Fruit fly (Drosophila melanogaster): Measurements from ENCODE around the gene Act5C.
A peak's percentile ranks its signal among the peaks of the same experiment; 100 is the strongest.

Act5C gene

dm6 chrX:5905086-5905400 lies 4.4 kb downstream of the Act5C start:
- no peak for TF ChIP-seq sage (GFP tag; optimal IDR thresholded peaks at IDR 0.05)
- no peak for TF ChIP-seq Rel (GFP tag; optimal IDR thresholded peaks at IDR 0.05)
- TF ChIP-seq Rel (tag; optimal IDR thresholded peaks at IDR 0.05): no peak
- TF ChIP-seq foxo (GFP tag; optimal IDR thresholded peaks at IDR 0.05): no peak

dm6 chrX:5905446-5905845 lies 4.8 kb downstream of the Act5C start, which contains the start of gene CG4020:
Gene CG4020 (plus strand): TSS chrX:5905746.
- TF ChIP-seq Vsx2 (GFP tag; optimal IDR thresholded peaks at IDR 0.05; ENCODE audit: partially characterized antibody): no peak
- TF ChIP-seq Mio (GFP tag; optimal IDR thresholded peaks at IDR 0.05): no peak
- no peak for TF ChIP-seq Sp1 (GFP tag; optimal IDR thresholded peaks at IDR 0.05)
- TF ChIP-seq N (GFP tag; optimal IDR thresholded peaks at IDR 0.05): no peak
- no peak for TF ChIP-seq CrebA (GFP tag; optimal IDR thresholded peaks at IDR 0.05; ENCODE audit: borderline replicate concordance)
- TF ChIP-seq jim (GFP tag; optimal IDR thresholded peaks at IDR 0.05): no peak
- TF ChIP-seq fru (GFP tag; optimal IDR thresholded peaks at IDR 0.05): no peak
- no peak for TF ChIP-seq ey (GFP tag; optimal IDR thresholded peaks at IDR 0.05)
- TF ChIP-seq dsf (GFP tag; optimal IDR thresholded peaks at IDR 0.05; ENCODE audit: borderline replicate concordance): no peak
- TF ChIP-seq Abd-B (GFP tag; optimal IDR thresholded peaks at IDR 0.05): no peak
- no peak for TF ChIP-seq Jra (GFP tag; optimal IDR thresholded peaks at IDR 0.05)

dm6 chrX:5907916-5908315 lies 7.3 kb downstream of the Act5C start, which contains the start of gene CG12236:
Gene CG12236 (plus strand): TSS chrX:5908135.
- TF ChIP-seq sv (GFP tag; optimal IDR thresholded peaks at IDR 0.05): no peak
- no peak for TF ChIP-seq Dfd (GFP tag; optimal IDR thresholded peaks at IDR 0.05)
- TF ChIP-seq brk (GFP tag; optimal IDR thresholded peaks at IDR 0.05): no peak
- no peak for TF ChIP-seq Abd-B (GFP tag; optimal IDR thresholded peaks at IDR 0.05)
- TF ChIP-seq CG32264 (GFP tag; optimal IDR thresholded peaks at IDR 0.05): no peak
- TF ChIP-seq N (GFP tag; optimal IDR thresholded peaks at IDR 0.05): no peak
- TF ChIP-seq lola (GFP tag; optimal IDR thresholded peaks at IDR 0.05): no peak
- TF ChIP-seq HLH106 (tag; optimal IDR thresholded peaks at IDR 0.05): peak; percentile 54
- TF ChIP-seq dl (GFP tag; optimal IDR thresholded peaks at IDR 0.05; ENCODE audit: insufficient read depth in 1 of 2, partially characterized antibody in 2 of 2): no peak
- TF ChIP-seq tai (GFP tag; optimal IDR thresholded peaks at IDR 0.05): no peak
- no peak for TF ChIP-seq Hnf4 (GFP tag; optimal IDR thresholded peaks at IDR 0.05)
- no peak for TF ChIP-seq sage (GFP tag; optimal IDR thresholded peaks at IDR 0.05)
- TF ChIP-seq foxo (GFP tag; optimal IDR thresholded peaks at IDR 0.05): peak in 1 of 2 experiments; percentile 58
- TF ChIP-seq jim (GFP tag; optimal IDR thresholded peaks at IDR 0.05): no peak
- peak; percentile 17 for TF ChIP-seq fru (GFP tag; optimal IDR thresholded peaks at IDR 0.05)
- TF ChIP-seq Hr83 (GFP tag; optimal IDR thresholded peaks at IDR 0.05; ENCODE audit: poor library complexity, severe bottlenecking): peak; percentile 25
- TF ChIP-seq rgr (GFP tag; optimal IDR thresholded peaks at IDR 0.05): peak; percentile 60
- TF ChIP-seq CrebA (GFP tag; optimal IDR thresholded peaks at IDR 0.05; ENCODE audit: borderline replicate concordance): no peak
- TF ChIP-seq Sp1 (GFP tag; optimal IDR thresholded peaks at IDR 0.05): peak; percentile 45
- TF ChIP-seq Mio (GFP tag; optimal IDR thresholded peaks at IDR 0.05): no peak
- peak; percentile 25 for TF ChIP-seq br (GFP tag; optimal IDR thresholded peaks at IDR 0.05)
- no peak for TF ChIP-seq usp (GFP tag; optimal IDR thresholded peaks at IDR 0.05)
- no peak for TF ChIP-seq Vsx2 (GFP tag; optimal IDR thresholded peaks at IDR 0.05; ENCODE audit: partially characterized antibody)
- no peak for TF ChIP-seq Dif (GFP tag; optimal IDR thresholded peaks at IDR 0.05; ENCODE audit: partially characterized antibody)
- no peak for TF ChIP-seq GATAd (GFP tag; optimal IDR thresholded peaks at IDR 0.05)
- TF ChIP-seq Hr78 (GFP tag; optimal IDR thresholded peaks at IDR 0.05): no peak
- TF ChIP-seq pan (optimal IDR thresholded peaks at IDR 0.05): no peak
- TF ChIP-seq Jra (GFP tag; optimal IDR thresholded peaks at IDR 0.05): no peak
- TF ChIP-seq CG9705 (GFP tag; optimal IDR thresholded peaks at IDR 0.05): peak; percentile 50
- peak; percentile 53 for TF ChIP-seq dmrt93B (GFP tag; optimal IDR thresholded peaks at IDR 0.05)
- peak; percentile 56 for TF ChIP-seq h (GFP tag; optimal IDR thresholded peaks at IDR 0.05)
- TF ChIP-seq psq (GFP tag; optimal IDR thresholded peaks at IDR 0.05): peak; percentile 13
- TF ChIP-seq Rel (GFP tag; optimal IDR thresholded peaks at IDR 0.05): no peak
- peak; percentile 81 for TF ChIP-seq Rel (tag; optimal IDR thresholded peaks at IDR 0.05)
- peak; percentile 37 for TF ChIP-seq Myc (optimal IDR thresholded peaks at IDR 0.05)
- TF ChIP-seq OdsH (GFP tag; optimal IDR thresholded peaks at IDR 0.05): peak; percentile 17
- peak; percentile 6 for TF ChIP-seq ey (GFP tag; optimal IDR thresholded peaks at IDR 0.05)
- TF ChIP-seq dsf (GFP tag; optimal IDR thresholded peaks at IDR 0.05; ENCODE audit: borderline replicate concordance): no peak
- TF ChIP-seq woc (GFP tag; optimal IDR thresholded peaks at IDR 0.05): no peak
